Worm (Caenorhabditis elegans) whole organism, late embryonic: Measurements from ENCODE around the gene mlc-5.

ENCODE experiments used
- ahr-1 ChIP-seq: sonication (generic microtip); optimal IDR thresholded peaks from 2 replicates; lab custom pipeline; 2016; ENCODE audit warnings: missing genetic modification characterization, missing compliant biosample characterization
- ama-1 ChIP-seq: fragments of 150-350 bp; optimal IDR thresholded peaks from 2 replicates; lab custom pipeline; 2014
- ceh-22 ChIP-seq: sonication (generic microtip); optimal IDR thresholded peaks from 2 replicates; lab custom pipeline; 2017; ENCODE audit warnings: missing biosample characterization, missing genetic modification characterization
- ceh-30 ChIP-seq: fragments of 150-350 bp; optimal IDR thresholded peaks from 2 replicates; lab custom pipeline; 2014; ENCODE audit warnings: missing biosample characterization, missing genetic modification characterization
- dmd-4 ChIP-seq: sonication (generic microtip); optimal IDR thresholded peaks from 2 replicates; lab custom pipeline; 2016; ENCODE audit warnings: borderline replicate concordance, missing genetic modification characterization, missing compliant biosample characterization
- elt-2 ChIP-seq: sonication (generic microtip); optimal IDR thresholded peaks from 2 replicates; lab custom pipeline; 2016; ENCODE audit warnings: missing genetic modification reagents, missing genetic modification characterization, missing compliant biosample characterization
- eyg-1 ChIP-seq: sonication (generic microtip); optimal IDR thresholded peaks from 2 replicates; lab custom pipeline; 2016; ENCODE audit warnings: missing genotype, missing genetic modification characterization, missing compliant biosample characterization
- fkh-10 ChIP-seq: fragments of 150-350 bp; optimal IDR thresholded peaks from 2 replicates; lab custom pipeline; 2014; ENCODE audit warnings: missing biosample characterization, missing genetic modification reagents, missing genetic modification characterization
- gmeb-2 ChIP-seq: sonication (generic microtip); optimal IDR thresholded peaks from 2 replicates; lab custom pipeline; 2016; ENCODE audit warnings: missing genetic modification characterization, inconsistent platforms, missing compliant biosample characterization
- pag-3 ChIP-seq: sonication (generic microtip); optimal IDR thresholded peaks from 2 replicates; lab custom pipeline; 2016; ENCODE audit warnings: missing compliant biosample characterization, missing genetic modification characterization, borderline replicate concordance
- pha-4 ChIP-seq: fragments of 150-350 bp; optimal IDR thresholded peaks from 2 replicates; lab custom pipeline; 2018; ENCODE audit warnings: missing biosample characterization, missing genetic modification reagents, missing genetic modification characterization
- pqm-1 ChIP-seq: sonication (generic microtip); optimal IDR thresholded peaks from 2 replicates; lab custom pipeline; 2016; ENCODE audit warnings: missing genetic modification characterization, missing compliant biosample characterization
- tbx-2 ChIP-seq: sonication (generic microtip); optimal IDR thresholded peaks from 2 replicates; lab custom pipeline; 2016; ENCODE audit warnings: missing genetic modification characterization, missing compliant biosample characterization
- unc-42 ChIP-seq: sonication (generic microtip); optimal IDR thresholded peaks from 2 replicates; lab custom pipeline; 2016; ENCODE audit warnings: missing genotype, missing genetic modification characterization, missing compliant biosample characterization

- TF ChIP-seq fkh-10 = no peak
- TF ChIP-seq ama-1 (lab: Kevin White, UChicago) = no peak
- TF ChIP-seq tbx-2 (tag; lab: Kevin White, UChicago) = no peak
- no peak for TF ChIP-seq pag-3 (tag; lab: Kevin White, UChicago)
- no peak for TF ChIP-seq eyg-1 (tag; lab: Kevin White, UChicago)
- TF ChIP-seq unc-42 (tag; lab: Kevin White, UChicago) = no peak
- no peak for TF ChIP-seq ceh-30 (tag; lab: Kevin White, UChicago)
- TF ChIP-seq pqm-1 = no peak
- no peak for TF ChIP-seq ahr-1 (tag; lab: Kevin White, UChicago)
- TF ChIP-seq ceh-22 (tag; lab: Kevin White, UChicago) = no peak
- TF ChIP-seq elt-2 = peak; percentile 68
- no peak for TF ChIP-seq pha-4 (tag; lab: Kevin White, UChicago)
- TF ChIP-seq gmeb-2 (tag; lab: Kevin White, UChicago) = no peak
- no peak for TF ChIP-seq dmd-4 (tag; lab: Kevin White, UChicago)
Observed at ce11 chrIII:13606016-13606530, 17.0 kb upstream of the mlc-5 start, which contains the start of gene act-5.
